Worm (Caenorhabditis elegans): ENCODE results near the gene W03C9.2.
A peak's percentile ranks its signal among the peaks of the same experiment; 100 is the strongest.

Gene W03C9.2

DNA sequence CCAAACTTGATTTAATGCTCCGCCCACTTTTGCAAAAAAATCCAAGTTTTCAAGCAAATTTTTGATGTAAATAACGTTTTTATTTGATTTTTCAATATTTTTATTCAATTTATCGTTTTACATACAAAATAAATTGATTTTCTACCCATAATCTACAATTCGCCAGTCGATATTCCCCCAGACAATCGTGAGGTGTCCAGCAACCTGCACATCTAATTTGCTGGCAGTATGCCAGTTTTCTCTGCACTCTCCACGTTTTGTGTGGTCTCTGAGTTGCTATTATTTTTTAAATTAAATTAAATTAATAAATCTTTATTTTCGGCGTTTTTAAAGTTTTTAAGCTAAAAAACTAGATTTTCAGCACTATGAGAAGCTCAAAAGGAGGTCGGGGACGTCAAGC lies 17.9 kb downstream of the W03C9.2 start (continued):
- TF ChIP-seq unc-62 (GFP tag; optimal IDR thresholded peaks at IDR 0.05) (no peak), dpl-1 (GFP tag; optimal IDR thresholded peaks at IDR 0.05) (peak; percentile 68 to 79 (median 79)), nhr-237 (tag; optimal IDR thresholded peaks at IDR 0.05) (peak; percentile 57), lin-15B (tag; optimal IDR thresholded peaks at IDR 0.05) (peak; percentile 87), sox-4 (tag; optimal IDR thresholded peaks at IDR 0.05) (peak; percentile 86), ces-1 (GFP tag; optimal IDR thresholded peaks at IDR 0.05) (peak; percentile 77), egl-13 (tag; optimal IDR thresholded peaks at IDR 0.05) (peak; percentile 91), lin-39 (tag; optimal IDR thresholded peaks at IDR 0.05) (peak; percentile 45), grh-1 (GFP tag; IDR thresholded peaks at IDR 0.05) (peak; percentile 75), blmp-1 (tag; optimal IDR thresholded peaks at IDR 0.05) (peak; percentile 56), isw-1 (GFP tag; IDR thresholded peaks at IDR 0.05) (peak; percentile 88), C34B4.2 (tag; optimal IDR thresholded peaks at IDR 0.05) (no peak), nhr-77 (tag; optimal IDR thresholded peaks at IDR 0.05) (peak; percentile 61), lin-13 (GFP tag; optimal IDR thresholded peaks at IDR 0.05) (peak; percentile 86), snpc-4 (tag; optimal IDR thresholded peaks at IDR 0.05) (no peak), Y116A8C.19 (tag; optimal IDR thresholded peaks at IDR 0.05; ENCODE audit: borderline replicate concordance) (no peak), swsn-7 (tag; optimal IDR thresholded peaks at IDR 0.05) (peak; percentile 87), elt-2 (tag; optimal IDR thresholded peaks at IDR 0.05) (peak; percentile 75), fkh-10 (GFP tag; optimal IDR thresholded peaks at IDR 0.05) (peak; percentile 80), ceh-88 (GFP tag; IDR thresholded peaks at IDR 0.05) (peak; percentile 89), ama-1 (optimal IDR thresholded peaks at IDR 0.05) (no peak), F16B12.6 (tag; optimal IDR thresholded peaks at IDR 0.05) (peak; percentile 34), nhr-11 (tag; optimal IDR thresholded peaks at IDR 0.05) (peak; percentile 90), sptf-1 (tag; optimal IDR thresholded peaks at IDR 0.05) (no peak), efl-1 (optimal IDR thresholded peaks at IDR 0.05) (peak; percentile 83 to 90), efl-1 (GFP tag; optimal IDR thresholded peaks at IDR 0.05 in 1 of 2) (peak; percentile 69 to 97), lsy-2 (tag; optimal IDR thresholded peaks at IDR 0.05) (peak; percentile 93 to 94), lin-14 (GFP tag; optimal IDR thresholded peaks at IDR 0.05) (peak; percentile 95), snu-23 (GFP tag; optimal IDR thresholded peaks at IDR 0.05) (peak; percentile 90), nhr-85 (tag) (peak; percentile 91), aly-2 (tag; optimal IDR thresholded peaks at IDR 0.05) (no peak), nhr-12 (tag; optimal IDR thresholded peaks at IDR 0.05) (no peak), aha-1 (tag; optimal IDR thresholded peaks at IDR 0.05) (no peak)

DNA sequence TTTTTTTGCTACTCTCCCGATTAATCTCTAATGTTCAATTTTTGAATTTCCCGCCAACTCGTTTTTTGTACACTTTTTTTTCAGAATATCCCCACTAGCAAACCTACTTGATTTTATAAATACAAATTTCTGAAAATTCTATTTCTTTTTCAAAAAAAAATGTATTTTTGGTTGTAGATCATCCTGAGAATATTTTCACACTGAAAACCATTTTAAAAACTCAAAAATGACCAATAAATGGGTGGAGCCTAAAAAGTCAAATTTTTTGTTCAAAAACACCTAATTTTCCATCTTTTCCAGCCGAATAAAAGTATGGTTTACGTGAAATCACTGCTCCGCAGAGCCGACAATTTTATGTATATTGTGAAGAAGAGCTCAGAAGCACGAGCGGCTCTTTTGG lies 26.6 kb downstream of the W03C9.2 start, which contains the start of gene Y17G7B.3:
Gene Y17G7B.3 (plus strand): TSS at position 301 of the 400 bp plus-strand sequence.
- TF ChIP-seq ama-1 (optimal IDR thresholded peaks at IDR 0.05) (no peak), snpc-4 (tag; optimal IDR thresholded peaks at IDR 0.05) (no peak), elt-2 (tag; optimal IDR thresholded peaks at IDR 0.05) (no peak), zip-4 (GFP tag; optimal IDR thresholded peaks at IDR 0.05) (no peak), aly-2 (tag; optimal IDR thresholded peaks at IDR 0.05) (no peak), unc-130 (tag; optimal IDR thresholded peaks at IDR 0.05) (no peak), mab-9 (GFP tag; IDR thresholded peaks at IDR 0.05) (no peak), lin-39 (tag; optimal IDR thresholded peaks at IDR 0.05) (no peak), isw-1 (GFP tag; IDR thresholded peaks at IDR 0.05) (no peak)

DNA sequence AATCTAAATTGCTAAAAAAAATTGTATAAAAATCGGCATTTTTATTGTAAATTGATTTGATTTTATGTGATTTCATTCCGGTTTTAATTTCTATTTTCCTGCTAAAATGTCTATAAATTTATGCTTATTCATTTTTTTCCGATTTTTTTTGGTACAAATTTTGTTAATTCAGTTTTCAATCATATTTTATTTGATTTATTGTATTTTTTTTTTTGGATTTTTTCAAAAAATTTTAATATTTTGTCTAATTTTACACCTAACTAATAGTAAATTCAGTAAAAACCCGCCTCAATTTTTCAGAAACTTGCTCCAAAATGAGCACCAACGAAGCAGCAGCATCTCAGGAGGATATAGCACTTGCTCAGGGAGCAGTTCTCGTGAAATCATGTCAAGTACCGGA lies 30.5 kb downstream of the W03C9.2 start, which contains the start of gene dhps-1:
Gene dhps-1 (plus strand): TSS at position 301 of the 400 bp plus-strand sequence.
- TF ChIP-seq unc-62 (GFP tag; optimal IDR thresholded peaks at IDR 0.05) = no peak
- TF ChIP-seq lin-15B (tag; optimal IDR thresholded peaks at IDR 0.05) = no peak
- TF ChIP-seq lin-14 (GFP tag; optimal IDR thresholded peaks at IDR 0.05) = no peak
- TF ChIP-seq efl-1 (optimal IDR thresholded peaks at IDR 0.05) = no peak
- peak in 1 of 2 experiments; percentile 26 for TF ChIP-seq efl-1 (GFP tag; optimal IDR thresholded peaks at IDR 0.05 in 1 of 2)
- TF ChIP-seq sup-37 (GFP tag; optimal IDR thresholded peaks at IDR 0.05) = no peak
- no peak for TF ChIP-seq ceh-82 (tag; optimal IDR thresholded peaks at IDR 0.05)
- TF ChIP-seq grh-1 (GFP tag; IDR thresholded peaks at IDR 0.05) = no peak

DNA sequence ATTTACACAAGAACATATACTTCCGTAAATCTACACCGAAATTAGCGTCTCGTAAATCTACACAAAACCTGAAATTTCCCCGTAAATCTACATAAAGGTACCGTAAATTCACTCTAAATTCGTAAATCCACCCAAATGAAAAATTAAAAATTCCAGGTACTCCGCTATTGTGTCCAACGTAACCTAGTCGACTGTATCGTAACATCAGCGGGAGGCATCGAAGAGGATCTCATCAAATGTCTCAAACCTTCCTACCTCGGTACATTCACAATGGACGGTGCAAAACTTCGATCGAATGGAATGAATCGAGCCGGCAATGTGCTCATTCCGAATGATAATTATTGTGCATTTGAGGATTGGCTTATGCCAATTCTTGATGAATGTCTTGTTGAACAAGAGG lies 32.8 kb downstream of the W03C9.2 start:
- no peak for TF ChIP-seq isw-1 (GFP tag; IDR thresholded peaks at IDR 0.05)
- no peak for TF ChIP-seq ztf-4 (tag; optimal IDR thresholded peaks at IDR 0.05)
- no peak for TF ChIP-seq ces-1 (GFP tag; optimal IDR thresholded peaks at IDR 0.05)
- no peak for TF ChIP-seq pag-3 (tag; optimal IDR thresholded peaks at IDR 0.05; ENCODE audit: borderline replicate concordance, insufficient read depth)
- no peak for TF ChIP-seq pax-3 (tag; optimal IDR thresholded peaks at IDR 0.05)
- TF ChIP-seq nhr-71 (tag; optimal IDR thresholded peaks at IDR 0.05) = no peak
- no peak for TF ChIP-seq mef-2 (tag; optimal IDR thresholded peaks at IDR 0.05)
- no peak for TF ChIP-seq sptf-1 (tag; optimal IDR thresholded peaks at IDR 0.05)
